Worm (Caenorhabditis elegans) whole organism, young adult: Measurements from ENCODE around the gene K10H10.13.

Experiments used
- D2030.7 ChIP-seq: fragments of 200-800 bp; sonication (Bioruptor generic); IDR thresholded peaks from 2 replicates; pipeline ENCODE4 v1.3.6; 2022; ENCODE audit warnings: missing genetic modification reagents, missing genetic modification characterization, missing compliant biosample characterization
- F37B4.10 ChIP-seq: fragments of 200-800 bp; sonication (Bioruptor generic); IDR thresholded peaks from 2 replicates; pipeline ENCODE4 v1.3.6; 2022; ENCODE audit warnings: missing genetic modification characterization, missing compliant biosample characterization
- F49E8.2 ChIP-seq: sonication (generic microtip); optimal IDR thresholded peaks from 3 replicates; lab custom pipeline; 2017; ENCODE audit warnings: missing genetic modification characterization, mild to moderate bottlenecking, missing compliant biosample characterization, antibody characterized with exemption, moderate library complexity; ENCODE audit not compliant: insufficient read depth
- Y53F4B.3 ChIP-seq: fragments of 200-800 bp; sonication (Bioruptor generic); IDR thresholded peaks from 2 replicates; pipeline ENCODE4 v1.3.6; 2022; ENCODE audit warnings: missing genetic modification reagents, missing genetic modification characterization, missing compliant biosample characterization
- Y56A3A.18 ChIP-seq: fragments of 200-800 bp; sonication (Bioruptor generic); IDR thresholded peaks from 2 replicates; pipeline ENCODE4 v1.3.6; 2022; ENCODE audit warnings: missing genetic modification reagents, missing genetic modification characterization, missing compliant biosample characterization
- Y67H2A.10 ChIP-seq: fragments of 200-800 bp; sonication (Bioruptor generic); conservative IDR thresholded peaks from 2 replicates; pipeline ENCODE4 v1.3.6; 2022; ENCODE audit warnings: missing genetic modification reagents, missing genetic modification characterization, missing compliant biosample characterization
- ZK185.1 ChIP-seq: sonication (generic microtip); optimal IDR thresholded peaks from 2 replicates; lab custom pipeline; 2016; ENCODE audit warnings: mild to moderate bottlenecking, missing genetic modification characterization, missing compliant biosample characterization; ENCODE audit not compliant: poor library complexity, severe bottlenecking
- akir-1 ChIP-seq: fragments of 200-800 bp; sonication (Bioruptor generic); optimal IDR thresholded peaks from 2 replicates; lab custom pipeline; 2018; ENCODE audit warnings: mild to moderate bottlenecking, missing genetic modification characterization, moderate library complexity, missing compliant biosample characterization
- aptf-2 ChIP-seq: fragments of 200-800 bp; sonication (Bioruptor generic); conservative IDR thresholded peaks from 2 replicates; pipeline ENCODE4 v1.3.6; 2022; ENCODE audit warnings: missing genetic modification reagents, missing genetic modification characterization, missing compliant biosample characterization
- ceh-91 ChIP-seq: fragments of 200-800 bp; sonication (Bioruptor generic); IDR thresholded peaks from 2 replicates; pipeline ENCODE4 v1.3.6; 2022; ENCODE audit warnings: missing genetic modification reagents, missing genetic modification characterization, missing compliant biosample characterization
- chd-7 ChIP-seq: sonication (generic microtip); optimal IDR thresholded peaks from 2 replicates; lab custom pipeline; 2016; ENCODE audit warnings: mild to moderate bottlenecking, missing genetic modification characterization, moderate library complexity, missing compliant biosample characterization
- dox-1 ChIP-seq: fragments of 200-800 bp; sonication (Bioruptor generic); IDR thresholded peaks from 2 replicates; pipeline ENCODE4 v1.3.6; 2022; ENCODE audit warnings: missing genetic modification reagents, missing genetic modification characterization, missing compliant biosample characterization
- dpff-1 ChIP-seq: sonication (generic microtip); optimal IDR thresholded peaks from 2 replicates; lab custom pipeline; 2017; ENCODE audit warnings: mild to moderate bottlenecking, missing genetic modification characterization, missing compliant biosample characterization
- efl-1 ChIP-seq: fragments of 150-350 bp; optimal IDR thresholded peaks from 2 replicates; lab custom pipeline; 2014; ENCODE audit warnings: missing biosample characterization, missing genetic modification reagents, missing genetic modification characterization
- ets-4 ChIP-seq: fragments of 200-800 bp; sonication (Bioruptor generic); optimal IDR thresholded peaks from 2 replicates; lab custom pipeline; 2018; ENCODE audit warnings: mild to moderate bottlenecking, missing genetic modification characterization, missing compliant biosample characterization
- him-1 ChIP-seq: sonication (generic microtip); optimal IDR thresholded peaks from 2 replicates; lab custom pipeline; 2016; ENCODE audit warnings: missing genotype, missing genetic modification reagents, missing genetic modification characterization, missing compliant biosample characterization
- lin-35 ChIP-seq, 3 experiments: fragments of 150-350 bp in 2 of 3; sonication (generic microtip) in 1 of 3; optimal IDR thresholded peaks; 2 replicates each; lab custom pipeline; 2014 to 2018; ENCODE audit warnings: missing biosample characterization in 3 of 3, missing genetic modification characterization in 3 of 3, missing genetic modification reagents in 3 of 3
- lir-1 ChIP-seq: fragments of 200-800 bp; sonication (Bioruptor generic); conservative IDR thresholded peaks from 2 replicates; pipeline ENCODE4 v1.3.6; 2022; ENCODE audit warnings: missing genetic modification reagents, missing genetic modification characterization, missing compliant biosample characterization
- madf-10 ChIP-seq: sonication (generic microtip); optimal IDR thresholded peaks from 2 replicates; lab custom pipeline; 2016; ENCODE audit warnings: mild to moderate bottlenecking, missing genetic modification characterization, missing compliant biosample characterization
- madf-6 ChIP-seq: fragments of 200-800 bp; sonication (Bioruptor generic); IDR thresholded peaks from 2 replicates; pipeline ENCODE4 v1.3.6; 2022; ENCODE audit warnings: missing genetic modification reagents, missing genetic modification characterization, missing compliant biosample characterization
- mes-4 ChIP-seq: sonication (generic microtip); optimal IDR thresholded peaks from 2 replicates; lab custom pipeline; 2016; ENCODE audit warnings: missing genotype, missing genetic modification characterization, missing compliant biosample characterization
- mxl-1 ChIP-seq: sonication (generic microtip); optimal IDR thresholded peaks from 2 replicates; lab custom pipeline; 2016; ENCODE audit warnings: missing genetic modification characterization, missing compliant biosample characterization
- nfya-1 ChIP-seq: sonication (generic microtip); optimal IDR thresholded peaks from 2 replicates; lab custom pipeline; 2017; ENCODE audit warnings: antibody characterized with exemption, missing compliant biosample characterization, missing genetic modification characterization, borderline replicate concordance; ENCODE audit not compliant: insufficient read depth
- nhr-179 ChIP-seq: sonication (generic microtip); optimal IDR thresholded peaks from 2 replicates; lab custom pipeline; 2016; ENCODE audit warnings: mild to moderate bottlenecking, missing genetic modification characterization, missing compliant biosample characterization
- nhr-27 ChIP-seq: fragments of 200-800 bp; sonication (Bioruptor generic); optimal IDR thresholded peaks from 2 replicates; lab custom pipeline; 2018; ENCODE audit warnings: mild to moderate bottlenecking, missing genetic modification characterization, moderate library complexity, missing compliant biosample characterization
- pha-4 ChIP-seq: fragments of 150-350 bp; sonication (generic microtip); optimal IDR thresholded peaks from 2 replicates; lab custom pipeline; 2014; ENCODE audit warnings: missing biosample characterization, missing genetic modification reagents, missing genetic modification characterization
- rcor-1 ChIP-seq: fragments of 200-800 bp; sonication (Bioruptor generic); IDR thresholded peaks from 2 replicates; pipeline ENCODE4 v1.3.6; 2022; ENCODE audit warnings: missing genetic modification reagents, missing genetic modification characterization, missing compliant biosample characterization
- rec-8 ChIP-seq, 2 experiments: sonication (generic microtip); optimal IDR thresholded peaks; 2 replicates each; lab custom pipeline; 2016; ENCODE audit warnings: mild to moderate bottlenecking in 2 of 2, missing genetic modification characterization in 2 of 2, missing genetic modification reagents in 2 of 2, missing genotype in 2 of 2, missing biosample characterization in 1 of 2, missing compliant biosample characterization in 1 of 2, moderate library complexity in 1 of 2
- snpc-1.1 ChIP-seq: sonication (generic microtip); optimal IDR thresholded peaks from 2 replicates; lab custom pipeline; 2017; ENCODE audit warnings: missing genetic modification characterization, mild to moderate bottlenecking, missing compliant biosample characterization, antibody characterized with exemption, moderate library complexity, missing genotype, missing genetic modification reagents; ENCODE audit not compliant: insufficient read depth
- somi-1 ChIP-seq: fragments of 200-800 bp; sonication (Bioruptor generic); optimal IDR thresholded peaks from 2 replicates; lab custom pipeline; 2018; ENCODE audit warnings: mild to moderate bottlenecking, missing genetic modification characterization, missing compliant biosample characterization
- sptf-2 ChIP-seq: fragments of 200-800 bp; sonication (Bioruptor generic); optimal IDR thresholded peaks from 2 replicates; lab custom pipeline; 2018; ENCODE audit warnings: mild to moderate bottlenecking, missing genetic modification characterization, missing compliant biosample characterization
- unc-130 ChIP-seq: sonication (generic microtip); optimal IDR thresholded peaks from 2 replicates; lab custom pipeline; 2016; ENCODE audit warnings: missing genetic modification reagents, missing genetic modification characterization, missing compliant biosample characterization
- unc-62 ChIP-seq: fragments of 150-350 bp; optimal IDR thresholded peaks from 2 replicates; lab custom pipeline; 2014; ENCODE audit warnings: missing biosample characterization, missing genetic modification reagents, missing genetic modification characterization
- ztf-18 ChIP-seq: sonication (generic microtip); optimal IDR thresholded peaks from 2 replicates; lab custom pipeline; 2016; ENCODE audit warnings: missing genotype, mild to moderate bottlenecking, missing genetic modification characterization, missing compliant biosample characterization
- ztf-25 ChIP-seq: fragments of 200-800 bp; sonication (Bioruptor generic); IDR thresholded peaks from 2 replicates; pipeline ENCODE4 v1.3.6; 2022; ENCODE audit warnings: missing genetic modification reagents, missing genetic modification characterization, missing compliant biosample characterization
- ztf-6 ChIP-seq: fragments of 200-800 bp; sonication (Bioruptor generic); IDR thresholded peaks from 2 replicates; pipeline ENCODE4 v1.3.6; 2022; ENCODE audit warnings: missing genetic modification reagents, missing genetic modification characterization, missing compliant biosample characterization

The K10H10.13 gene

DNA sequence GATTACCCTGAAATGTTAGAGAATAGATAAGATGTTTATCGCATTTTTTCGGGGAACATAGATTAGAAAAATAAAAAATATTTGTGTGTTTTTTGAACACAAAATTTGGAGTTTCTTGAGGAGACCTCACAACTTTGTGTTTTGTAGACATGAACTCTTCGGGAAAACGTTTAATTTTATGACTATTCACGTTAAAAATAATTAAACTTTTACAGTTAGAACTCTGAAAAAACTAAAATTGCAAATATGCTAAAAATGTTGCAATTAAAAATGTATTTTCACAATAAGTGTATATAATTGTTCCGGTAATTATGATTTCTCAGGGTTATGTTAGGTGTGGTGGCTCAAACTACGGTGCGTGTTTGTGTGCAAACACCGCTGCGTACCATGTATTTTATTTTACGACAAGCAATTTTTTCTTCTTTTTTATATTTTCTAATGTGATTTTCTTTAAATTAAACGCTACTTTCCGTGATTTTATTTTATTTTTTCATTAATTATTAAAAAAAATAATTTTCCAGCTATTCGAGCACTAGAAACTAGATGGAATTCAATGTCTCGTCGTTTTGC is 17.2 kb upstream of the K10H10.13 start, which contains the start of the genes F57C2.5 and spat-1 (continued):
- TF ChIP-seq Y53F4B.3 = no peak
- no peak for TF ChIP-seq Y56A3A.18 (GFP tag; lab: Robert Waterston, UW)
- TF ChIP-seq aptf-2 (GFP tag; lab: Robert Waterston, UW) = peak; percentile 78; the same call in 1 of the 2 replicates
- no peak for TF ChIP-seq lir-1 (GFP tag; lab: Robert Waterston, UW)
- no peak for TF ChIP-seq ZK185.1 (tag; lab: Kevin White, UChicago)
- TF ChIP-seq rcor-1 (GFP tag; lab: Robert Waterston, UW) = 0 out of 2 replicates have a peak, but pooled peaks have one; percentile 10
- TF ChIP-seq somi-1 (GFP tag; lab: Kevin White, UChicago) = no peak
- TF ChIP-seq unc-62 (GFP tag; lab: Kevin White, UChicago) = no peak
- no peak for TF ChIP-seq pha-4 (tag; lab: Kevin White, UChicago)
- no peak for TF ChIP-seq lin-35 (GFP tag; optimal IDR thresholded peaks at IDR 0.05; lab: Kevin White, UChicago)
- TF ChIP-seq unc-130 (GFP tag; lab: Kevin White, UChicago) = peak; percentile 74
- TF ChIP-seq akir-1 (GFP tag; lab: Kevin White, UChicago) = no peak
- TF ChIP-seq mxl-1 (tag; lab: Kevin White, UChicago) = no peak
- no peak for TF ChIP-seq nhr-179 (tag; lab: Kevin White, UChicago)

DNA sequence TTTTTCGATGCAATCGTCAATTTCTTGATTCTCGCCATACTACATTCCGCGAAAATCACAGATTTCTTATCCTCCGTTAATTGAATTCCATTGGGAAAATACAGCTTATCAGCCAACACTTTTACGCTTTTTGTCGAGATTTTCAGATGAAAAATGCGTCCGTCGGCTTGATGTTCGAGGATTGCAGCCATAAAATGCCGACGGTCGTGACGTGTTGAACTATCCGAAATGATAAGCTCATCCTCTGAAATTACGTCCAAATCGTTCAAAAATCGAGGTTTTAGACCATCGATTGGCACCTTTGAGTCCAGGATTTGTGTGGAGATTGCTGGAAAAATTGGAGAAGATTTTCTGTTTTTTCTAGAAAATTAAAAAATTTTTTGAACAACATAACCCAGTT is 16.0 kb upstream of the K10H10.13 start:
- TF ChIP-seq sptf-2 (GFP tag; lab: Kevin White, UChicago) = no peak
- TF ChIP-seq unc-130 (GFP tag; lab: Kevin White, UChicago) = no peak
- no peak for TF ChIP-seq chd-7 (tag; lab: Kevin White, UChicago)
- TF ChIP-seq madf-10 = no peak
- TF ChIP-seq rec-8 (tag; optimal IDR thresholded peaks at IDR 0.05; lab: Kevin White, UChicago) = no peak
- TF ChIP-seq D2030.7 (GFP tag; lab: Robert Waterston, UW) = no peak
- no peak for TF ChIP-seq madf-6 (GFP tag; lab: Robert Waterston, UW)
- TF ChIP-seq lin-35 (GFP tag; optimal IDR thresholded peaks at IDR 0.05; lab: Kevin White, UChicago) = no peak
- TF ChIP-seq snpc-1.1 = no peak
- TF ChIP-seq efl-1 (GFP tag; lab: Kevin White, UChicago) = no peak
- no peak for TF ChIP-seq ztf-18 (tag; lab: Kevin White, UChicago)
- TF ChIP-seq dox-1 (GFP tag; lab: Robert Waterston, UW) = no peak
- no peak for TF ChIP-seq F49E8.2 (tag; lab: Kevin White, UChicago)
- no peak for TF ChIP-seq nfya-1
- no peak for TF ChIP-seq ztf-6
- no peak for TF ChIP-seq F37B4.10 (GFP tag; lab: Robert Waterston, UW)
- no peak for TF ChIP-seq ZK185.1 (tag; lab: Kevin White, UChicago)
- TF ChIP-seq, all 124 proteins: peak for 0

- TF ChIP-seq ets-4 (GFP tag; lab: Kevin White, UChicago) (no peak), rec-8 (tag; optimal IDR thresholded peaks at IDR 0.05; lab: Kevin White, UChicago) (no peak), nhr-27 (tag; lab: Kevin White, UChicago) (no peak), him-1 (tag; lab: Kevin White, UChicago) (no peak), mes-4 (tag; lab: Kevin White, UChicago) (no peak), sptf-2 (GFP tag; lab: Kevin White, UChicago) (no peak), ztf-25 (GFP tag; lab: Robert Waterston, UW) (no peak), dpff-1 (no peak), dox-1 (GFP tag; lab: Robert Waterston, UW) (no peak), Y67H2A.10 (GFP tag; lab: Robert Waterston, UW) (no peak), snpc-1.1 (no peak), ceh-91 (GFP tag; lab: Robert Waterston, UW) (no peak)
Observed at ce11 chrII:14525013-14525412, 13.9 kb upstream of the K10H10.13 start, which contains the start of gene F57C2.4. Gene F57C2.4, plus strand, starts transcription at chrII:14525313.
